Worm (Caenorhabditis elegans) whole organism, young adult: ENCODE measurements around the gene F35E8.6.

Source experiments
- T07F8.4 ChIP-seq: sonication (generic microtip); optimal IDR thresholded peaks from 2 replicates; lab custom pipeline; 2016; ENCODE audit warnings: mild to moderate bottlenecking, missing genetic modification characterization, moderate library complexity, missing compliant biosample characterization
- T26A5.8 ChIP-seq: sonication (generic microtip); optimal IDR thresholded peaks from 2 replicates; lab custom pipeline; 2016; ENCODE audit warnings: missing genetic modification characterization, missing compliant biosample characterization
- attf-6 ChIP-seq: fragments of 200-800 bp; sonication (Bioruptor generic); IDR thresholded peaks from 2 replicates; pipeline ENCODE4 v1.3.6; 2022; ENCODE audit warnings: missing genetic modification reagents, missing genetic modification characterization, missing compliant biosample characterization
- chd-7 ChIP-seq: sonication (generic microtip); optimal IDR thresholded peaks from 2 replicates; lab custom pipeline; 2016; ENCODE audit warnings: mild to moderate bottlenecking, missing genetic modification characterization, moderate library complexity, missing compliant biosample characterization
- die-1 ChIP-seq: sonication (generic microtip); optimal IDR thresholded peaks from 2 replicates; lab custom pipeline; 2016; ENCODE audit warnings: missing genotype, mild to moderate bottlenecking, missing genetic modification characterization, missing compliant biosample characterization
- egl-44 ChIP-seq: fragments of 200-800 bp; sonication (Bioruptor generic); IDR thresholded peaks from 2 replicates; pipeline ENCODE4 v1.3.6; 2022; ENCODE audit warnings: missing genetic modification reagents, missing genetic modification characterization, missing compliant biosample characterization
- hmg-20 ChIP-seq: fragments of 200-800 bp; sonication (Bioruptor generic); IDR thresholded peaks from 2 replicates; pipeline ENCODE4 v1.3.6; 2022; ENCODE audit warnings: missing genetic modification reagents, missing genetic modification characterization, missing compliant biosample characterization
- lin-54 ChIP-seq: fragments of 200-800 bp; sonication (Bioruptor generic); optimal IDR thresholded peaks from 2 replicates; lab custom pipeline; 2018; ENCODE audit warnings: mild to moderate bottlenecking, missing genetic modification characterization, missing compliant biosample characterization
- sea-2 ChIP-seq: fragments of 200-800 bp; sonication (Bioruptor generic); IDR thresholded peaks from 2 replicates; pipeline ENCODE4 v1.3.6; 2022; ENCODE audit warnings: missing genetic modification characterization, missing compliant biosample characterization
- snpc-4 ChIP-seq, 5 experiments: fragments of 150-350 bp in 1 of 5; sonication (generic microtip) in 4 of 5; optimal IDR thresholded peaks; 2 replicates each; lab custom pipeline; 2014 to 2018; ENCODE audit warnings: missing genetic modification characterization in 5 of 5, missing biosample characterization in 3 of 5, antibody characterized with exemption in 2 of 5, mild to moderate bottlenecking in 2 of 5, missing compliant biosample characterization in 2 of 5, missing genotype in 2 of 5, moderate library complexity in 2 of 5, missing genetic modification reagents in 1 of 5
- tbx-9 ChIP-seq: sonication (generic microtip); optimal IDR thresholded peaks from 2 replicates; lab custom pipeline; 2016; ENCODE audit warnings: borderline replicate concordance, missing genetic modification characterization, inconsistent platforms, missing compliant biosample characterization
- unc-130 ChIP-seq: sonication (generic microtip); optimal IDR thresholded peaks from 2 replicates; lab custom pipeline; 2016; ENCODE audit warnings: missing genetic modification reagents, missing genetic modification characterization, missing compliant biosample characterization
- unc-62 ChIP-seq: fragments of 150-350 bp; optimal IDR thresholded peaks from 2 replicates; lab custom pipeline; 2014; ENCODE audit warnings: missing biosample characterization, missing genetic modification reagents, missing genetic modification characterization
- ztf-25 ChIP-seq: fragments of 200-800 bp; sonication (Bioruptor generic); IDR thresholded peaks from 2 replicates; pipeline ENCODE4 v1.3.6; 2022; ENCODE audit warnings: missing genetic modification reagents, missing genetic modification characterization, missing compliant biosample characterization

DNA sequence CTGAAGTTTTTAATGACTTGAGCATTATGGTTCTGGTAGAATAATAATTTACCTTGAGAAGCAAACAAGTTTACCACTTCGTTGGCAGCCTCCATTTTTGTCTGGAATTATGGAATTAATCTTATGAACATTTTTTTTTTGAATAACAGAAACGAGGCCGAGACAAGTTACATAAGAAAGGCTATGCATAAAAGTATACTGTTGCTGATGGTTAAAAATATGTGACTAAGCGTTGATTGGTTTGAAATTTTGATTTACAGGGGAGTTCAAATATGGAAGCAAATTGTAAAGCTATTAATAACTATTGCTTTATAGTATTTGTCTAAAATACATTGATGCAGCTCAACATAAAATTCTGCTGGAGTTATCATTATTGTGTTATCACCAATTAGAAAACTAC, 23.2 kb upstream of the F35E8.6 start, which contains the start of gene cgt-1:
- TF ChIP-seq sea-2 (no peak), unc-130 (no peak), chd-7 (tag; lab: Kevin White, UChicago) (no peak), hmg-20 (GFP tag; lab: Robert Waterston, UW) (no peak), ztf-25 (GFP tag; lab: Robert Waterston, UW) (no peak), attf-6 (GFP tag; lab: Robert Waterston, UW) (no peak), snpc-4 (GFP tag; optimal IDR thresholded peaks at IDR 0.05; lab: Kevin White, UChicago) (no peak), snpc-4 (tag; optimal IDR thresholded peaks at IDR 0.05; lab: Kevin White, UChicago) (no peak), egl-44 (GFP tag; lab: Robert Waterston, UW) (no peak), tbx-9 (no peak), lin-54 (GFP tag; lab: Kevin White, UChicago) (no peak), T26A5.8 (tag; lab: Kevin White, UChicago) (no peak), unc-62 (no peak), die-1 (tag; lab: Kevin White, UChicago) (no peak), T07F8.4 (tag; lab: Kevin White, UChicago) (no peak)
